Worm (Caenorhabditis elegans) whole organism, L4 larva: ENCODE data around the gene F17A2.13.

Experiments used
- ama-1 ChIP-seq: fragments of 150-350 bp; optimal IDR thresholded peaks from 2 replicates; lab custom pipeline; 2014; ENCODE audit warnings: inconsistent platforms, mixed read lengths
- ceh-82 ChIP-seq: sonication (generic microtip); optimal IDR thresholded peaks from 2 replicates; lab custom pipeline; 2017; ENCODE audit warnings: missing biosample characterization, missing genetic modification characterization
- lim-7 ChIP-seq: fragments of 200-800 bp; sonication (Bioruptor generic); IDR thresholded peaks from 2 replicates; pipeline ENCODE4 v1.3.6; 2022; ENCODE audit warnings: missing genetic modification characterization, missing compliant biosample characterization
- nhr-237 ChIP-seq: sonication (generic microtip); optimal IDR thresholded peaks from 2 replicates; lab custom pipeline; 2017; ENCODE audit warnings: missing biosample characterization, missing genetic modification characterization
- nhr-76 ChIP-seq: fragments of 150-350 bp; optimal IDR thresholded peaks from 2 replicates; lab custom pipeline; 2014; ENCODE audit warnings: missing biosample characterization, missing genetic modification characterization
- pha-4 ChIP-seq, 2 experiments: fragments of 150-350 bp in 1 of 2; fragments of 200-800 bp in 1 of 2; sonication (Bioruptor generic) in 1 of 2; IDR thresholded peaks in 1 of 2; optimal IDR thresholded peaks in 1 of 2; 2 replicates each; pipeline versions ENCODE4 v1.3.6 to Lab custom; 2014 to 2022; ENCODE audit warnings: missing genetic modification characterization in 2 of 2, missing genetic modification reagents in 2 of 2, missing biosample characterization in 1 of 2, missing compliant biosample characterization in 1 of 2
- snpc-4 ChIP-seq: fragments of 150-350 bp; optimal IDR thresholded peaks from 2 replicates; lab custom pipeline; 2014; ENCODE audit warnings: missing biosample characterization, missing genetic modification characterization
- unc-39 ChIP-seq: sonication (generic microtip); optimal IDR thresholded peaks from 2 replicates; lab custom pipeline; 2017; ENCODE audit warnings: missing biosample characterization, missing genetic modification characterization
- unc-62 ChIP-seq, 3 experiments: fragments of 150-350 bp in 1 of 3; sonication (generic microtip); optimal IDR thresholded peaks in 2 of 3; peaks in 1 of 3; 1 replicate in 1 of 3; 2 replicates in 2 of 3; lab custom pipeline; 2014 to 2017; ENCODE audit warnings: missing biosample characterization in 3 of 3, missing genetic modification characterization in 3 of 3, missing genetic modification reagents in 3 of 3, missing genotype in 1 of 3
- ztf-11 ChIP-seq: fragments of 150-350 bp; optimal IDR thresholded peaks from 2 replicates; lab custom pipeline; 2014; ENCODE audit warnings: missing biosample characterization, missing genetic modification characterization

DNA sequence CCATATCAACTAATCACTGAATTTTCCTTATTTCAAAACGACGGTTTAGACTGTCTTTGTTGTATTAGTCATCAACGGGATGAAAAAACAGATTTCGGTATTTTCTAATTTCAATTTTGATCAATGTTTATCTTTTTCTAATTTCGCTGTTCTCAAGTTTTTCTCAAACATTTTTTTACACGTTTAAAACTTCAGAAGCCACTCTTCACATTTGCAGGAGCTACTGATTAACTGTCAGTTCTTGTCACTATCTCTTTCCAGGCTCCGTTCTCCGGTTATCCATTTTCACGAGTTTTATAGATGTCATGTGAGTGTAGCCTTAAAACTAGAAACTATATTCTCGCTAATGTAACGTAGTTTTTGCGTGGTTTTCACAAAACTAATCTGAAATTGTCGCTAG is 30.9 kb upstream of the F17A2.13 start, which contains the start of gene C04B4.4:
- TF ChIP-seq ztf-11 (tag; lab: Kevin White, UChicago) (no peak), unc-39 (tag; lab: Kevin White, UChicago) (no peak), ama-1 (lab: Kevin White, UChicago) (no peak), snpc-4 (no peak), nhr-76 (no peak), unc-62 (GFP tag; optimal IDR thresholded peaks at IDR 0.05 in 1 of 2; lab: Kevin White, UChicago) (no peak), unc-62 (tag; optimal IDR thresholded peaks at IDR 0.05; lab: Kevin White, UChicago) (no peak), lim-7 (GFP tag; lab: Robert Waterston, UW) (no peak), pha-4 (GFP tag; IDR thresholded peaks at IDR 0.05; lab: Robert Waterston, UW) (no peak), pha-4 (tag; optimal IDR thresholded peaks at IDR 0.05; lab: Kevin White, UChicago) (no peak), nhr-237 (tag; lab: Kevin White, UChicago) (no peak), ceh-82 (tag; lab: Kevin White, UChicago) (no peak)
